Worm (Caenorhabditis elegans) whole organism, young adult: ENCODE measurements around the gene W04E12.5.

Experiments used
- B0261.1 ChIP-seq: sonication (generic microtip); optimal IDR thresholded peaks from 2 replicates; lab custom pipeline; 2016; ENCODE audit warnings: mild to moderate bottlenecking, missing genetic modification characterization, moderate library complexity, missing compliant biosample characterization
- D2030.7 ChIP-seq: fragments of 200-800 bp; sonication (Bioruptor generic); IDR thresholded peaks from 2 replicates; pipeline ENCODE4 v1.3.6; 2022; ENCODE audit warnings: missing genetic modification reagents, missing genetic modification characterization, missing compliant biosample characterization
- F10E7.11 ChIP-seq: sonication (generic microtip); optimal IDR thresholded peaks from 2 replicates; lab custom pipeline; 2017; ENCODE audit warnings: mild to moderate bottlenecking, missing genetic modification characterization, moderate library complexity, missing compliant biosample characterization
- Y67H2A.10 ChIP-seq: fragments of 200-800 bp; sonication (Bioruptor generic); conservative IDR thresholded peaks from 2 replicates; pipeline ENCODE4 v1.3.6; 2022; ENCODE audit warnings: missing genetic modification reagents, missing genetic modification characterization, missing compliant biosample characterization
- Y95B8A.8 ChIP-seq: fragments of 200-800 bp; sonication (Bioruptor generic); IDR thresholded peaks from 2 replicates; pipeline ENCODE4 v1.3.6; 2022; ENCODE audit warnings: missing genetic modification reagents, missing genetic modification characterization, missing compliant biosample characterization
- ccch-3 ChIP-seq: fragments of 200-800 bp; sonication (Bioruptor generic); optimal IDR thresholded peaks from 2 replicates; lab custom pipeline; 2018; ENCODE audit warnings: mild to moderate bottlenecking, missing genetic modification characterization, missing compliant biosample characterization
- ceh-100 ChIP-seq: fragments of 200-800 bp; sonication (Bioruptor generic); IDR thresholded peaks from 2 replicates; pipeline ENCODE4 v1.3.6; 2022; ENCODE audit warnings: missing genetic modification reagents, missing genetic modification characterization, missing compliant biosample characterization
- ceh-40 ChIP-seq: fragments of 200-800 bp; sonication (Bioruptor generic); IDR thresholded peaks from 2 replicates; pipeline ENCODE4 v1.3.6; 2022; ENCODE audit warnings: missing genetic modification characterization, missing compliant biosample characterization
- chd-7 ChIP-seq: sonication (generic microtip); optimal IDR thresholded peaks from 2 replicates; lab custom pipeline; 2016; ENCODE audit warnings: mild to moderate bottlenecking, missing genetic modification characterization, moderate library complexity, missing compliant biosample characterization
- die-1 ChIP-seq: sonication (generic microtip); optimal IDR thresholded peaks from 2 replicates; lab custom pipeline; 2016; ENCODE audit warnings: missing genotype, mild to moderate bottlenecking, missing genetic modification characterization, missing compliant biosample characterization
- dox-1 ChIP-seq: fragments of 200-800 bp; sonication (Bioruptor generic); IDR thresholded peaks from 2 replicates; pipeline ENCODE4 v1.3.6; 2022; ENCODE audit warnings: missing genetic modification reagents, missing genetic modification characterization, missing compliant biosample characterization
- egl-18 ChIP-seq: fragments of 200-800 bp; sonication (Bioruptor generic); IDR thresholded peaks from 2 replicates; pipeline ENCODE4 v1.3.6; 2022; ENCODE audit warnings: missing genetic modification reagents, missing genetic modification characterization, missing compliant biosample characterization
- him-1 ChIP-seq: sonication (generic microtip); optimal IDR thresholded peaks from 2 replicates; lab custom pipeline; 2016; ENCODE audit warnings: missing genotype, missing genetic modification reagents, missing genetic modification characterization, missing compliant biosample characterization
- hlh-26 ChIP-seq: fragments of 200-800 bp; sonication (Bioruptor generic); conservative IDR thresholded peaks from 2 replicates; pipeline ENCODE4 v1.3.6; 2022; ENCODE audit warnings: missing genetic modification reagents, missing genetic modification characterization, missing compliant biosample characterization
- hmg-1.2 ChIP-seq: fragments of 200-800 bp; sonication (Bioruptor generic); IDR thresholded peaks from 2 replicates; pipeline ENCODE4 v1.3.6; 2022; ENCODE audit warnings: missing genetic modification reagents, missing genetic modification characterization, missing compliant biosample characterization
- hsf-1 ChIP-seq: fragments of 200-800 bp; sonication (Bioruptor generic); IDR thresholded peaks from 2 replicates; pipeline ENCODE4 v1.3.6; 2022; ENCODE audit warnings: missing genetic modification reagents, missing genetic modification characterization, missing compliant biosample characterization
- let-607 ChIP-seq, 2 experiments: fragments of 200-800 bp in 1 of 2; sonication (Bioruptor generic) in 1 of 2; sonication (generic microtip) in 1 of 2; optimal IDR thresholded peaks; 2 replicates each; lab custom pipeline; 2016 to 2018; ENCODE audit warnings: mild to moderate bottlenecking in 2 of 2, missing compliant biosample characterization in 2 of 2, missing genetic modification characterization in 2 of 2, moderate library complexity in 2 of 2, missing genotype in 1 of 2
- lin-40 ChIP-seq: sonication (generic microtip); optimal IDR thresholded peaks from 2 replicates; lab custom pipeline; 2016; ENCODE audit warnings: missing genetic modification characterization, mild to moderate bottlenecking, missing compliant biosample characterization, missing genotype, missing genetic modification reagents
- lsl-1 ChIP-seq: fragments of 200-800 bp; sonication (Bioruptor generic); optimal IDR thresholded peaks from 2 replicates; lab custom pipeline; 2018; ENCODE audit warnings: mild to moderate bottlenecking, missing genetic modification characterization, moderate library complexity, missing compliant biosample characterization
- lsy-27 ChIP-seq: sonication (generic microtip); optimal IDR thresholded peaks from 2 replicates; lab custom pipeline; 2017; ENCODE audit warnings: missing genetic modification characterization, mild to moderate bottlenecking, missing compliant biosample characterization, antibody characterized with exemption, missing genotype, borderline replicate concordance; ENCODE audit not compliant: insufficient read depth
- madf-3 ChIP-seq: fragments of 200-800 bp; sonication (Bioruptor generic); IDR thresholded peaks from 2 replicates; pipeline ENCODE4 v1.3.6; 2022; ENCODE audit warnings: missing genetic modification reagents, missing genetic modification characterization, missing compliant biosample characterization
- madf-6 ChIP-seq: fragments of 200-800 bp; sonication (Bioruptor generic); IDR thresholded peaks from 2 replicates; pipeline ENCODE4 v1.3.6; 2022; ENCODE audit warnings: missing genetic modification reagents, missing genetic modification characterization, missing compliant biosample characterization
- mxl-1 ChIP-seq: sonication (generic microtip); optimal IDR thresholded peaks from 2 replicates; lab custom pipeline; 2016; ENCODE audit warnings: missing genetic modification characterization, missing compliant biosample characterization
- nfya-1 ChIP-seq: sonication (generic microtip); optimal IDR thresholded peaks from 2 replicates; lab custom pipeline; 2017; ENCODE audit warnings: antibody characterized with exemption, missing compliant biosample characterization, missing genetic modification characterization, borderline replicate concordance; ENCODE audit not compliant: insufficient read depth
- rcor-1 ChIP-seq: fragments of 200-800 bp; sonication (Bioruptor generic); IDR thresholded peaks from 2 replicates; pipeline ENCODE4 v1.3.6; 2022; ENCODE audit warnings: missing genetic modification reagents, missing genetic modification characterization, missing compliant biosample characterization
- sdz-38 ChIP-seq: sonication (generic microtip); optimal IDR thresholded peaks from 2 replicates; lab custom pipeline; 2016; ENCODE audit warnings: missing genotype, missing genetic modification characterization, missing compliant biosample characterization
- sea-2 ChIP-seq: fragments of 200-800 bp; sonication (Bioruptor generic); IDR thresholded peaks from 2 replicates; pipeline ENCODE4 v1.3.6; 2022; ENCODE audit warnings: missing genetic modification characterization, missing compliant biosample characterization
- snpc-1.1 ChIP-seq: sonication (generic microtip); optimal IDR thresholded peaks from 2 replicates; lab custom pipeline; 2017; ENCODE audit warnings: missing genetic modification characterization, mild to moderate bottlenecking, missing compliant biosample characterization, antibody characterized with exemption, moderate library complexity, missing genotype, missing genetic modification reagents; ENCODE audit not compliant: insufficient read depth
- snpc-1.3 ChIP-seq: sonication (generic microtip); optimal IDR thresholded peaks from 2 replicates; lab custom pipeline; 2017; ENCODE audit warnings: missing genetic modification characterization, mild to moderate bottlenecking, missing compliant biosample characterization, antibody characterized with exemption, moderate library complexity, missing genotype, missing genetic modification reagents; ENCODE audit not compliant: insufficient read depth
- snpc-3.4 ChIP-seq: sonication (generic microtip); optimal IDR thresholded peaks from 2 replicates; lab custom pipeline; 2017; ENCODE audit warnings: missing genetic modification characterization, mild to moderate bottlenecking, missing compliant biosample characterization, antibody characterized with exemption, moderate library complexity, missing genotype, missing genetic modification reagents
- sptf-2 ChIP-seq: fragments of 200-800 bp; sonication (Bioruptor generic); optimal IDR thresholded peaks from 2 replicates; lab custom pipeline; 2018; ENCODE audit warnings: mild to moderate bottlenecking, missing genetic modification characterization, missing compliant biosample characterization
- tlf-1 ChIP-seq: fragments of 200-800 bp; sonication (Bioruptor generic); optimal IDR thresholded peaks from 2 replicates; lab custom pipeline; 2018; ENCODE audit warnings: mild to moderate bottlenecking, missing genetic modification characterization, missing compliant biosample characterization
- xnd-1 ChIP-seq: sonication (generic microtip); optimal IDR thresholded peaks from 2 replicates; lab custom pipeline; 2016; ENCODE audit warnings: missing genotype, missing genetic modification reagents, missing genetic modification characterization, missing compliant biosample characterization
- zfh-2 ChIP-seq: fragments of 200-800 bp; sonication (Bioruptor generic); conservative IDR thresholded peaks from 2 replicates; pipeline ENCODE4 v1.3.6; 2022; ENCODE audit warnings: missing genetic modification reagents, missing genetic modification characterization, missing compliant biosample characterization
- zim-3 ChIP-seq: sonication (generic microtip); optimal IDR thresholded peaks from 2 replicates; lab custom pipeline; 2017; ENCODE audit warnings: mild to moderate bottlenecking, missing genetic modification characterization, moderate library complexity, missing compliant biosample characterization

The W04E12.5 gene

DNA sequence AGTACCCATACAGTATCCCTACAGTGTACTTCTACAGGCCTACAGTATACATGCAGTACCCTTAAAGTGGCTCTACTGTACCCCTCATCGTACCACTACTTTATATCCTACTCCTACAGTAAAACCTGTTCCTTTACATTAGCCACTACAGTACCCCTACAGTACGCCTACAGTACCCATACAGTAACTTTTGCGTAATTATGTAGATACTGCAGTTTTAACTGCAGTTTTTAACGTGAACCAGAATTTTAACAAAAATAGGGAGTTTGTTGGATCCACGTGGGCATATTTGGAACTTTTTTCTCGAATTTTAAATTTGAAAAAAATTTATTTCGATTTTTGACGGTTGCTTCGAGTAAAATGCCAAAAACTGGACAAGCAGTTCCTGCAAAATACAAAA is 2.6 kb upstream of the W04E12.5 start, which contains the start of gene W04E12.4:
W04E12.4 (plus strand) TSS at position 301 of the 400 bp plus-strand sequence.
- TF ChIP-seq sea-2 (GFP tag; lab: Robert Waterston, UW) (no peak), dox-1 (no peak), F10E7.11 (tag; lab: Kevin White, UChicago) (no peak), Y95B8A.8 (GFP tag; lab: Robert Waterston, UW) (no peak), rcor-1 (GFP tag; lab: Robert Waterston, UW) (no peak), D2030.7 (no peak), zfh-2 (GFP tag; lab: Robert Waterston, UW) (no peak), madf-6 (GFP tag; lab: Robert Waterston, UW) (no peak), hmg-1.2 (no peak), snpc-1.1 (tag; lab: Kevin White, UChicago) (no peak), sptf-2 (no peak), snpc-1.3 (no peak), madf-3 (GFP tag; lab: Robert Waterston, UW) (no peak), zim-3 (no peak), snpc-3.4 (tag; lab: Kevin White, UChicago) (no peak), hsf-1 (GFP tag; lab: Robert Waterston, UW) (no peak), chd-7 (tag; lab: Kevin White, UChicago) (no peak), B0261.1 (tag; lab: Kevin White, UChicago) (no peak)
- TF ChIP-seq, all 124 proteins: peak for 0

ce11 chrV:19743794-19744193 is 2.2 kb upstream of the W04E12.5 start:
- TF ChIP-seq madf-6 (GFP tag; lab: Robert Waterston, UW) (no peak), him-1 (tag; lab: Kevin White, UChicago) (no peak), D2030.7 (no peak), snpc-1.3 (no peak), zfh-2 (GFP tag; lab: Robert Waterston, UW) (peak; percentile 69), lsl-1 (GFP tag; lab: Kevin White, UChicago) (no peak), Y67H2A.10 (GFP tag; lab: Robert Waterston, UW) (no peak)

DNA sequence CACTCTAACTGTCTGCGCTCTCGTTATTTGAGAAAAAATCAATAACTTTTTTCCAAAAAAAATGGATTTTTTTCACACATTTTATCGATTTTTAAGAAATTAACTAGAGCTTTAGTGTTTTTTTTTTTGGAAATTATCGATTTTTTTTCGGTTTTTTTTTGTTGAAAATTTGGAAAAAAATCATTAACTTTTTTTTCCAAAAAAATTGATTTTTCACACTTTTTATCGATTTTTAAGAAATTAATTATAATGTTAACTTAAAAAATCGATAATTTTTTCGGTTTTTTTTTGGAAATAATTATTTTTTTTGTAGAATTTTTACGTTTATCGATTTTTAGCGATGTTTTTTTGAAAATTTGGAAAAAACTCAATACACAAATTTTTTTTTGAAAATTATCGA is 1.7 kb upstream of the W04E12.5 start:
- TF ChIP-seq lin-40 (tag; lab: Kevin White, UChicago) (no peak), sea-2 (GFP tag; lab: Robert Waterston, UW) (no peak), sptf-2 (no peak), D2030.7 (no peak), Y67H2A.10 (GFP tag; lab: Robert Waterston, UW) (no peak)

- TF ChIP-seq lsl-1 (GFP tag; lab: Kevin White, UChicago) (no peak), lsy-27 (no peak), let-607 (tag; optimal IDR thresholded peaks at IDR 0.05; lab: Kevin White, UChicago) (no peak), egl-18 (GFP tag; lab: Robert Waterston, UW) (no peak), ceh-40 (no peak), tlf-1 (GFP tag; lab: Kevin White, UChicago) (no peak), mxl-1 (no peak), hlh-26 (no peak), xnd-1 (tag; lab: Kevin White, UChicago) (no peak), die-1 (tag; lab: Kevin White, UChicago) (no peak), sdz-38 (tag; lab: Kevin White, UChicago) (no peak), zfh-2 (GFP tag; lab: Robert Waterston, UW) (no peak), ccch-3 (GFP tag; lab: Kevin White, UChicago) (no peak), ceh-100 (GFP tag; lab: Robert Waterston, UW) (no peak), nfya-1 (tag; lab: Kevin White, UChicago) (no peak)
Observed at ce11 chrV:19747144-19747543, 1.2 kb downstream of the W04E12.5 start.
